Fruit fly (Drosophila melanogaster) whole organism: ENCODE data around the gene CG12617.

ENCODE experiments used
- Dll ChIP-seq: fragments of >200 bp; optimal IDR thresholded peaks from 2 replicates; lab custom pipeline; 2017
- psq ChIP-seq: fragments of >200 bp; optimal IDR thresholded peaks from 2 replicates; lab custom pipeline; 2017

DNA sequence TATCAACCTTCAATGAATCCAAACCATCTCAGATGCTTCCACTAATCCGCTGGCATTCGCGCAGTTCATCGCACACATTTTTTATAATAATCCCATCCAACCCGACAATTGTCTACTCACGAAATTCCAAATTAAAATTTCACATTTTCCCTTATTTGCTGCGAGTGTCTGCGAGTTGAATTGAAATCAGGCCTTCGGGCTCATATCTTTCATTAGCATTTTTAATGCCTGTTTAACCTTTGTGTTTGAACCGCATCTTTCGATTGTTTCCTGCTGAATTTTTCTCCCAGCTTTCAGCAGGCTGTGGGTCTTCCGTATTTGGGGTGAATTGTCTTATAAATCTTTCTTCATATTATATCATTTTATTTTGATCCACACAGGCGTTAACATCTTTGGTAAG, at the start of gene CG12617:
- TF ChIP-seq Dll (lab: Kevin White, UChicago) (no peak), psq (lab: Kevin White, UChicago) (no peak)
